Fruit fly (Drosophila melanogaster) whole organism, embryonic: Measurements from ENCODE around the gene CG46412.

ENCODE experiments used
- Adf1 ChIP-seq: fragments of 200-800 bp; sonication (Bioruptor generic); IDR thresholded peaks from 2 replicates; pipeline ENCODE4 v1.3.6; 2022; ENCODE audit warnings: missing biosample characterization, missing genetic modification characterization
- CG11456 ChIP-seq: fragments of 200-800 bp; sonication (Bioruptor generic); IDR thresholded peaks from 3 replicates; pipeline ENCODE4 v1.3.6; 2022; ENCODE audit warnings: missing biosample characterization, missing genetic modification characterization
- CG11696 ChIP-seq: fragments of 200-800 bp; sonication (Bioruptor generic); IDR thresholded peaks from 2 replicates; pipeline ENCODE4 v1.3.6; 2022; ENCODE audit warnings: missing biosample characterization, missing genetic modification characterization
- CG12299 ChIP-seq: fragments of 200-800 bp; sonication (Bioruptor generic); optimal IDR thresholded peaks from 2 replicates; lab custom pipeline; 2018; ENCODE audit warnings: missing biosample characterization, mild to moderate bottlenecking, missing genetic modification characterization
- CG1233 ChIP-seq: fragments of 200-800 bp; sonication (Bioruptor generic); optimal IDR thresholded peaks from 4 replicates; lab custom pipeline; 2018; ENCODE audit warnings: missing biosample characterization, mild to moderate bottlenecking, missing genetic modification characterization
- CG12744 ChIP-seq: fragments of 200-800 bp; sonication (Bioruptor generic); optimal IDR thresholded peaks from 2 replicates; lab custom pipeline; 2016; ENCODE audit warnings: missing biosample characterization, missing genetic modification characterization
- CG12769 ChIP-seq: fragments of 200-800 bp; sonication (Bioruptor generic); optimal IDR thresholded peaks from 2 replicates; lab custom pipeline; 2019; ENCODE audit warnings: missing biosample characterization, mild to moderate bottlenecking, missing genetic modification characterization, moderate library complexity
- CG13775 ChIP-seq: fragments of 200-800 bp; sonication (Bioruptor generic); optimal IDR thresholded peaks from 3 replicates; lab custom pipeline; 2017; ENCODE audit warnings: missing biosample characterization, mild to moderate bottlenecking, missing genetic modification characterization
- CG16779 ChIP-seq: fragments of 200-800 bp; sonication (Bioruptor generic); IDR thresholded peaks from 2 replicates; pipeline ENCODE4 v1.3.6; 2022; ENCODE audit warnings: missing biosample characterization, missing genetic modification characterization
- CG17361 ChIP-seq: fragments of 200-800 bp; sonication (Bioruptor generic); IDR thresholded peaks from 3 replicates; pipeline ENCODE4 v1.3.6; 2022; ENCODE audit warnings: missing biosample characterization, missing genetic modification characterization
- CG18262 ChIP-seq: fragments of 200-800 bp; optimal IDR thresholded peaks from 3 replicates; lab custom pipeline; 2019; ENCODE audit warnings: missing biosample characterization, mild to moderate bottlenecking, missing genetic modification characterization, moderate library complexity
- CG1832 ChIP-seq: fragments of 200-800 bp; sonication (Bioruptor generic); optimal IDR thresholded peaks from 2 replicates; lab custom pipeline; 2017; ENCODE audit warnings: missing biosample characterization, mild to moderate bottlenecking, missing genetic modification characterization, inconsistent platforms
- CG2712 ChIP-seq: fragments of 200-800 bp; optimal IDR thresholded peaks from 3 replicates; lab custom pipeline; 2019; ENCODE audit warnings: missing biosample characterization, mild to moderate bottlenecking, missing genetic modification characterization, moderate library complexity
- CG31224 ChIP-seq: fragments of 200-800 bp; sonication (Bioruptor generic); IDR thresholded peaks from 2 replicates; pipeline ENCODE4 v1.3.6; 2022; ENCODE audit warnings: missing biosample characterization, missing genetic modification characterization
- CG34376 ChIP-seq: fragments of 200-800 bp; sonication (Bioruptor generic); optimal IDR thresholded peaks from 2 replicates; lab custom pipeline; 2018; ENCODE audit warnings: missing biosample characterization, mild to moderate bottlenecking, missing genetic modification characterization
- CG4730 ChIP-seq: fragments of 200-800 bp; sonication (Bioruptor generic); IDR thresholded peaks from 2 replicates; pipeline ENCODE4 v1.3.6; 2022; ENCODE audit warnings: missing biosample characterization, missing genetic modification characterization
- CG7963 ChIP-seq: fragments of 200-800 bp; sonication (Bioruptor generic); IDR thresholded peaks from 3 replicates; pipeline ENCODE4 v1.3.6; 2022; ENCODE audit warnings: missing biosample characterization, missing genetic modification characterization; ENCODE audit not compliant: partially characterized antibody
- CG9437 ChIP-seq: fragments of 200-800 bp; sonication (Bioruptor generic); optimal IDR thresholded peaks from 2 replicates; lab custom pipeline; 2018; ENCODE audit warnings: missing biosample characterization, mild to moderate bottlenecking, missing genetic modification characterization
- Doc3 ChIP-seq: fragments of 200-800 bp; sonication (Bioruptor generic); IDR thresholded peaks from 3 replicates; pipeline ENCODE4 v1.3.6; 2022; ENCODE audit warnings: missing biosample characterization, missing genetic modification characterization; ENCODE audit not compliant: partially characterized antibody
- Fer1 ChIP-seq: fragments of 200-800 bp; sonication (Bioruptor generic); optimal IDR thresholded peaks from 2 replicates; lab custom pipeline; 2017; ENCODE audit warnings: missing biosample characterization, mild to moderate bottlenecking, missing genetic modification characterization
- Hey ChIP-seq: fragments of 200-800 bp; sonication (Bioruptor generic); optimal IDR thresholded peaks from 3 replicates; lab custom pipeline; 2018; ENCODE audit warnings: missing biosample characterization, mild to moderate bottlenecking, missing genetic modification characterization
- HmgZ ChIP-seq: fragments of 200-800 bp; sonication (Bioruptor generic); optimal IDR thresholded peaks from 2 replicates; lab custom pipeline; 2018; ENCODE audit warnings: missing biosample characterization, mild to moderate bottlenecking, missing genetic modification characterization
- Lim3 ChIP-seq: fragments of 200-800 bp; sonication (Bioruptor generic); IDR thresholded peaks from 2 replicates; pipeline ENCODE4 v1.3.6; 2022; ENCODE audit warnings: missing biosample characterization, missing genetic modification characterization
- Med ChIP-seq: fragments of 200-800 bp; sonication (Bioruptor generic); peaks from one replicate; lab custom pipeline; 2016; ENCODE audit warnings: missing biosample characterization, missing genetic modification characterization, mild to moderate bottlenecking, inconsistent platforms, moderate library complexity
- Nf-YC ChIP-seq: fragments of 200-800 bp; optimal IDR thresholded peaks from 3 replicates; lab custom pipeline; 2019; ENCODE audit warnings: missing biosample characterization, mild to moderate bottlenecking, missing genetic modification characterization, moderate library complexity
- Rfx ChIP-seq: fragments of 200-800 bp; sonication (Bioruptor generic); IDR thresholded peaks from 2 replicates; pipeline ENCODE4 v1.3.6; 2022; ENCODE audit warnings: missing biosample characterization, missing genetic modification characterization
- Sin3A ChIP-seq: fragments of >200 bp; optimal IDR thresholded peaks from 2 replicates; lab custom pipeline; 2018
- Sox102F ChIP-seq: fragments of 200-800 bp; sonication (Bioruptor generic); optimal IDR thresholded peaks from 2 replicates; lab custom pipeline; 2018; ENCODE audit warnings: missing biosample characterization, mild to moderate bottlenecking, missing genetic modification characterization, moderate library complexity
- Trl ChIP-seq, 3 experiments: fragments of >200 bp in 2 of 3; fragments of 200-800 bp in 1 of 3; sonication (Bioruptor generic) in 1 of 3; optimal IDR thresholded peaks; 2 replicates in 1 of 3; 3 replicates in 2 of 3; lab custom pipeline; 2016 to 2017; ENCODE audit warnings: missing biosample characterization in 1 of 3, missing genetic modification characterization in 1 of 3
- Xrp1 ChIP-seq: fragments of 200-800 bp; sonication (Bioruptor generic); IDR thresholded peaks from 2 replicates; pipeline ENCODE4 v1.3.6; 2022; ENCODE audit warnings: missing biosample characterization, missing genetic modification characterization
- chif ChIP-seq, 2 experiments: fragments of 200-800 bp; sonication (Bioruptor generic); optimal IDR thresholded peaks; 3 replicates each; lab custom pipeline; 2016; ENCODE audit warnings: missing biosample characterization in 2 of 2, missing genetic modification characterization in 2 of 2
- ci ChIP-seq: fragments of 200-800 bp; sonication (Bioruptor generic); IDR thresholded peaks from 3 replicates; pipeline ENCODE4 v1.3.6; 2022; ENCODE audit warnings: missing biosample characterization, missing genetic modification characterization
- dysf ChIP-seq: fragments of 200-800 bp; sonication (Bioruptor generic); IDR thresholded peaks from 3 replicates; pipeline ENCODE4 v1.3.6; 2022; ENCODE audit warnings: missing biosample characterization, missing genetic modification characterization
- gem ChIP-seq: fragments of 200-800 bp; sonication (Bioruptor generic); optimal IDR thresholded peaks from 2 replicates; lab custom pipeline; 2019; ENCODE audit warnings: missing biosample characterization, mild to moderate bottlenecking, missing genetic modification characterization, moderate library complexity
- hkb ChIP-seq, 2 experiments: fragments of 200-800 bp in 1 of 2; fragments of >200 bp in 1 of 2; sonication (Bioruptor generic) in 1 of 2; IDR thresholded peaks in 1 of 2; optimal IDR thresholded peaks in 1 of 2; 2 replicates each; pipeline versions ENCODE4 v1.3.6 to Lab custom; 2017 to 2022; ENCODE audit warnings: missing biosample characterization in 1 of 2, missing genetic modification characterization in 1 of 2
- hth ChIP-seq: fragments of >200 bp; optimal IDR thresholded peaks from 2 replicates; lab custom pipeline; 2017; ENCODE audit warnings: inconsistent platforms
- ind ChIP-seq: fragments of 200-800 bp; sonication (Bioruptor generic); optimal IDR thresholded peaks from 3 replicates; lab custom pipeline; 2016; ENCODE audit warnings: missing biosample characterization, missing genetic modification characterization
- kni ChIP-seq: fragments of 200-800 bp; sonication (Bioruptor generic); optimal IDR thresholded peaks from 3 replicates; lab custom pipeline; 2017; ENCODE audit warnings: mild to moderate bottlenecking, missing biosample characterization, missing genetic modification reagents, missing genetic modification characterization
- lbe ChIP-seq: fragments of 200-800 bp; sonication (Bioruptor generic); optimal IDR thresholded peaks from 2 replicates; lab custom pipeline; 2016; ENCODE audit warnings: missing biosample characterization, mild to moderate bottlenecking, missing genetic modification characterization
- nmo ChIP-seq: fragments of 200-800 bp; sonication (Bioruptor generic); optimal IDR thresholded peaks from 2 replicates; lab custom pipeline; 2018; ENCODE audit warnings: missing biosample characterization, mild to moderate bottlenecking, missing genetic modification characterization, moderate library complexity
- rib ChIP-seq: fragments of 200-800 bp; sonication (Bioruptor generic); IDR thresholded peaks from 2 replicates; pipeline ENCODE4 v1.3.6; 2022; ENCODE audit warnings: missing biosample characterization, missing genetic modification characterization
- scrt ChIP-seq: fragments of 200-800 bp; sonication (Bioruptor generic); optimal IDR thresholded peaks from 2 replicates; lab custom pipeline; 2018; ENCODE audit warnings: missing biosample characterization, mild to moderate bottlenecking, missing genetic modification characterization, moderate library complexity
- sd ChIP-seq: fragments of 200-800 bp; sonication (Bioruptor generic); optimal IDR thresholded peaks from 3 replicates; lab custom pipeline; 2018; ENCODE audit warnings: missing biosample characterization, mild to moderate bottlenecking, missing genetic modification characterization, moderate library complexity
- so ChIP-seq: fragments of 200-800 bp; sonication (Bioruptor generic); IDR thresholded peaks from 3 replicates; pipeline ENCODE4 v1.3.6; 2022; ENCODE audit warnings: missing biosample characterization, missing genetic modification characterization
- sr ChIP-seq: fragments of 200-800 bp; sonication (Bioruptor generic); IDR thresholded peaks from 3 replicates; pipeline ENCODE4 v1.3.6; 2022; ENCODE audit warnings: missing biosample characterization, missing genetic modification characterization
- stwl ChIP-seq: fragments of 200-800 bp; sonication (Bioruptor generic); optimal IDR thresholded peaks from 3 replicates; lab custom pipeline; 2018; ENCODE audit warnings: missing biosample characterization, mild to moderate bottlenecking, missing genetic modification characterization, moderate library complexity
- z ChIP-seq: fragments of 200-800 bp; sonication (Bioruptor generic); IDR thresholded peaks from 3 replicates; pipeline ENCODE4 v1.3.6; 2022; ENCODE audit warnings: missing biosample characterization, missing genetic modification characterization
- zf30C ChIP-seq: fragments of 200-800 bp; sonication (Bioruptor generic); optimal IDR thresholded peaks from 3 replicates; lab custom pipeline; 2018; ENCODE audit warnings: missing biosample characterization, mild to moderate bottlenecking, missing genetic modification characterization

CG46412 gene

DNA sequence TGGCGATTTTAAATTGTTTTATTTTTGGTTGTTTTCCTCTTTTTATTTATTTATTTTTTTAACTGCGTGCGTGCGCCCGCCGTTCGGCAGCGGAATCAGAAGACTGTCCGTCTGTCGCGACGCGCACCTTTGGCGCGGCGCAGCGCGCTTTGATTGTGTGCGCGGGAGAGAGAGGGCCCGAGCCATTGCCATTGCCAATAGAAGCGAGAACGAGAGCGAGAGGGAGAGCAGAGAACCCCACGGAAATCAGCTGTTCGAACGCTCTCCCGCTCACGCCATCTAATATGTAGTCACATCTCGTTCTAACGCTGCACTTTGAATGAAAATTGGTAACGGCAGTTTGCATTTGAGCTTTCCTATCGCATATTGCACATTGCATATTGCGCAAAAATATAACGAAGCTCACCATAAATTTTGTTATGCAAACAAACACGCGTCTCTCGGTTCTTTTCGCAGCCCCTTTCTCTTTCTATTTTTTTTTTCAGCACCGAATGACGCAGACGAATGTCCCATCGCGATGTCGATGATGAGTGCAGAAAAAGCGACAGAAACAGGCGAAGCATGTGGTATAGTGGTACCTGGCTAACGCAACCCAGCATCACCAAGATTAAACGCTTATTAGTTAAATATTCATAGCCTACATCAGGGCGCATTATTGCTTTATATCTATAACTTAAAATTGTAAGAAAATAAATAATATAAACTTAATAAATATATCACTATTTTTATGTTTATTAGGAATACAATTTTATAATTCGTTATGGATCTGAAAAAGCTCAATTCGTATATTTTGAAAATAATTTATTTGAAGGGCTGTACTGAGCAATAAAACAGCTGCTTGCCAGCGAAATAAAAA is 29.3 kb downstream of the CG46412 start (continued):
- TF ChIP-seq CG11696 = no peak
- 0 out of 3 replicates have a peak, but pooled peaks have one; percentile 9 for TF ChIP-seq Doc3
- peak; percentile 2 for TF ChIP-seq CG1233 (GFP tag; lab: Kevin White, UChicago)
- no peak for TF ChIP-seq lbe (GFP tag; lab: Kevin White, UChicago)
- TF ChIP-seq kni (GFP tag; lab: Kevin White, UChicago) = no peak
- no peak for TF ChIP-seq CG7963 (GFP tag; lab: Robert Waterston, UW)
- peak; percentile 38; the same call in 1 of the 3 replicates for TF ChIP-seq sr
- no peak for TF ChIP-seq Lim3 (GFP tag; lab: Robert Waterston, UW)
- no peak for TF ChIP-seq sd
- TF ChIP-seq CG4730 (GFP tag; lab: Robert Waterston, UW) = no peak
- peak; percentile 55 for TF ChIP-seq Sox102F
- TF ChIP-seq dysf = peak; percentile 46; the same call in 2 of the 3 replicates
- TF ChIP-seq CG2712 (tag; lab: Kevin White, UChicago) = peak; percentile 4
- peak; percentile 30 for TF ChIP-seq CG34376 (GFP tag; lab: Kevin White, UChicago)
- no peak for TF ChIP-seq chif (GFP tag; optimal IDR thresholded peaks at IDR 0.05; lab: Kevin White, UChicago)
- no peak for TF ChIP-seq hth (lab: Kevin White, UChicago)
- TF ChIP-seq nmo (GFP tag; lab: Kevin White, UChicago) = peak; percentile 17
- TF ChIP-seq Rfx (GFP tag; lab: Robert Waterston, UW) = peak; percentile 51; the same call in 1 of the 2 replicates
- 0 out of 3 replicates have a peak, but pooled peaks have one; percentile 20 for TF ChIP-seq CG17361 (GFP tag; lab: Robert Waterston, UW)
- TF ChIP-seq scrt (GFP tag; lab: Kevin White, UChicago) = no peak
- TF ChIP-seq CG16779 (GFP tag; lab: Robert Waterston, UW) = no peak
- peak; percentile 85 for TF ChIP-seq Adf1 (GFP tag; lab: Robert Waterston, UW)
- no peak for TF ChIP-seq CG12299 (tag; lab: Kevin White, UChicago)
- 0 out of 3 replicates have a peak, but pooled peaks have one; percentile 15 for TF ChIP-seq z
- peak; percentile 3 for TF ChIP-seq ind
- peak; percentile 61 for TF ChIP-seq gem (tag; lab: Kevin White, UChicago)
- no peak for TF ChIP-seq Nf-YC
- TF ChIP-seq CG18262 = no peak
- TF ChIP-seq CG9437 (GFP tag; lab: Kevin White, UChicago) = peak; percentile 1
- TF ChIP-seq so = no peak
- TF ChIP-seq CG12769 (tag; lab: Kevin White, UChicago) = no peak
- TF ChIP-seq CG13775 (GFP tag; lab: Kevin White, UChicago) = peak; percentile 13
- peak; percentile 78 for TF ChIP-seq Med (GFP tag; lab: Kevin White, UChicago)
- TF ChIP-seq hkb (optimal IDR thresholded peaks at IDR 0.05; lab: Kevin White, UChicago) = no peak
- peak; percentile 10; the same call in 1 of the 2 replicates for TF ChIP-seq hkb (GFP tag; IDR thresholded peaks at IDR 0.05; lab: Robert Waterston, UW)
- peak; percentile 75 to 87 for TF ChIP-seq Trl (optimal IDR thresholded peaks at IDR 0.05; lab: Kevin White, UChicago)
- no peak for TF ChIP-seq Trl (GFP tag; optimal IDR thresholded peaks at IDR 0.05; lab: Kevin White, UChicago)
- TF ChIP-seq HmgZ (tag; lab: Kevin White, UChicago) = no peak
- TF ChIP-seq CG31224 (GFP tag; lab: Robert Waterston, UW) = no peak
- peak; percentile 83 for TF ChIP-seq CG1832 (GFP tag; lab: Kevin White, UChicago)
- TF ChIP-seq CG11456 (GFP tag; lab: Robert Waterston, UW) = 0 out of 3 replicates have a peak, but pooled peaks have one; percentile 26
- no peak for TF ChIP-seq zf30C (GFP tag; lab: Kevin White, UChicago)
- peak; percentile 25; the same call in 1 of the 2 replicates for TF ChIP-seq rib (GFP tag; lab: Robert Waterston, UW)
- no peak for TF ChIP-seq Sin3A (lab: Kevin White, UChicago)
- no peak for TF ChIP-seq Hey
- peak; percentile 36; the same call in 2 of the 3 replicates for TF ChIP-seq ci (GFP tag; lab: Robert Waterston, UW)
- no peak for TF ChIP-seq CG12744 (GFP tag; lab: Kevin White, UChicago)
- no peak for TF ChIP-seq Fer1 (GFP tag; lab: Kevin White, UChicago)
- peak; percentile 7 for TF ChIP-seq stwl (tag; lab: Kevin White, UChicago)
- TF ChIP-seq Xrp1 (GFP tag; lab: Robert Waterston, UW) = no peak
